Worm (Caenorhabditis elegans): ENCODE data around the gene znf-622.

The znf-622 gene

ce11 chrIII:6344737-6345136 is 36.7 kb upstream of the znf-622 start (continued):
- TF ChIP-seq unc-86 (tag; optimal IDR thresholded peaks at IDR 0.05) (no peak), mec-3 (tag; optimal IDR thresholded peaks at IDR 0.05; ENCODE audit: borderline replicate concordance) (no peak), T23F11.4 (GFP tag; optimal IDR thresholded peaks at IDR 0.05) (no peak), rnt-1 (tag; optimal IDR thresholded peaks at IDR 0.05) (no peak), npax-4 (tag; optimal IDR thresholded peaks at IDR 0.05) (no peak), gmeb-2 (tag; optimal IDR thresholded peaks at IDR 0.05) (no peak), ets-4 (tag; optimal IDR thresholded peaks at IDR 0.05) (no peak), fkh-6 (tag; optimal IDR thresholded peaks at IDR 0.05) (no peak), pag-3 (tag; optimal IDR thresholded peaks at IDR 0.05; ENCODE audit: borderline replicate concordance) (no peak), hlh-6 (tag; optimal IDR thresholded peaks at IDR 0.05) (no peak), ceh-31 (tag; optimal IDR thresholded peaks at IDR 0.05) (peak; percentile 46), zip-5 (tag; optimal IDR thresholded peaks at IDR 0.05) (no peak), pha-4 (tag; optimal IDR thresholded peaks at IDR 0.05) (no peak), che-1 (tag; optimal IDR thresholded peaks at IDR 0.05) (no peak), ceh-22 (tag; optimal IDR thresholded peaks at IDR 0.05) (no peak), unc-55 (GFP tag; optimal IDR thresholded peaks at IDR 0.05) (peak; percentile 57)

DNA sequence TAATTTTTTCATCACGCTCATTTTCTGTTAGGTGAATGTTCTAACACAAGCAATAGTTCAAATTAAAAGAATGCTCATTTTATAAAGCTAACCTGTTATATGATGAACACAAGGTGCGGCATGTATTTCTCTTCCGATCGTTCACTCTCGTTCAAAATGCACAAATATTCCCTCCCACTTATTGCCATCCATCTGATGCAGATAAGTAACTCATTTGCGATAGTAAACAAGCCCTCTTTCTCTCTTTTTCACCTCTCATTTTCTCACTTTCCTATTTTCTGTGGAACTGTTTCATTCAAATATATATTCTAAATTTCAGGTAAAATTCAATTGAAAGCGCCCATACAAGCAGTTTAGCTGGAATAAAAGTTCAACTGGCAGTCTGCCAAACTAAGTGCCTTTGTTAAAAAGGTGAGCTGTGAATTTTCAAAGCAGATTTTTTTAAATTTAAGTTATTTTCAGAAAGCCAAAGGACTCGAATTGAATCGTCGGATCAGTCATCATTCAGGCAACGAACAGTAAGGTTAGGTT is 35.4 kb upstream of the znf-622 start, which contains the start of the genes trmt-10C.2 and C56G2.22:
TSS of gene trmt-10C.2 (plus strand) at position 314 of the 531 bp plus-strand sequence.
TSS of gene C56G2.22 (plus strand) at position 481 of the 531 bp plus-strand sequence.
- TF ChIP-seq nhr-232 (tag; optimal IDR thresholded peaks at IDR 0.05) (no peak), pax-1 (tag; optimal IDR thresholded peaks at IDR 0.05) (no peak), elt-2 (tag; optimal IDR thresholded peaks at IDR 0.05) (peak; percentile 6), fax-1 (tag; optimal IDR thresholded peaks at IDR 0.05) (no peak), ceh-19 (GFP tag; optimal IDR thresholded peaks at IDR 0.05) (no peak), zip-5 (tag; optimal IDR thresholded peaks at IDR 0.05) (no peak)

DNA sequence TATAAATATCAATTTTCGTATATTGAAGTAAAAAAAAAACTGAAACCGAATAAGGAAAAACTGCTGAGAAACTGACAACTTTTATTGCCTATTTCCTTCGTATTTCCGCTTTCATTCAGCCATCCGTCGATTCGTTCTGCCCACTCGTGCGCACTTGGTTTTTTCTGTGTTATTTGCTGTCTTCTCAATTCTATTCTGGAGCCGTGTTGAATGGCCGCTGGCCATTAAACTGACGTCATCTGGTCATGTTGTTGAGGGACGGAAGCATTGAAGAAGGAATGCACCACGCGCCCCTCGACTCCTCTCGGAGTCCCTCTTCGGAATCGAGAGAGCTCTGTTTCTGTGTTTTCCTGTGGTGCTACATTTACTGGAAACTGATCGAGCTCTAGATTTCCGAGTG is 32.9 kb upstream of the znf-622 start:
- no peak for TF ChIP-seq pha-4 (tag; optimal IDR thresholded peaks at IDR 0.05)
- no peak for TF ChIP-seq ceh-24 (tag; optimal IDR thresholded peaks at IDR 0.05)
- no peak for TF ChIP-seq npax-4 (tag; optimal IDR thresholded peaks at IDR 0.05)
- no peak for TF ChIP-seq lim-6 (tag; optimal IDR thresholded peaks at IDR 0.05)
- no peak for TF ChIP-seq lin-11 (tag; optimal IDR thresholded peaks at IDR 0.05)
- no peak for TF ChIP-seq ceh-6 (GFP tag; optimal IDR thresholded peaks at IDR 0.05)
- TF ChIP-seq unc-86 (tag; optimal IDR thresholded peaks at IDR 0.05) = no peak
- TF ChIP-seq K09A11.1 (tag; optimal IDR thresholded peaks at IDR 0.05; ENCODE audit: insufficient read depth) = no peak
- no peak for TF ChIP-seq T23F11.4 (GFP tag; optimal IDR thresholded peaks at IDR 0.05)
- no peak for TF ChIP-seq hlh-8 (tag; optimal IDR thresholded peaks at IDR 0.05)
- TF ChIP-seq ttx-3 (tag; optimal IDR thresholded peaks at IDR 0.05) = no peak
- no peak for TF ChIP-seq dmd-4 (tag; optimal IDR thresholded peaks at IDR 0.05; ENCODE audit: borderline replicate concordance)
- no peak for TF ChIP-seq ceh-34 (tag; optimal IDR thresholded peaks at IDR 0.05)

ce11 chrIII:6350424-6350823 is 31.0 kb upstream of the znf-622 start:
- TF ChIP-seq unc-42 (tag; optimal IDR thresholded peaks at IDR 0.05) = peak; percentile 58
- no peak for TF ChIP-seq pat-9 (tag; optimal IDR thresholded peaks at IDR 0.05)

- TF ChIP-seq pax-1 (tag; optimal IDR thresholded peaks at IDR 0.05) (no peak), hlh-8 (tag; optimal IDR thresholded peaks at IDR 0.05) (no peak), ahr-1 (tag; optimal IDR thresholded peaks at IDR 0.05) (no peak), hlh-6 (tag; optimal IDR thresholded peaks at IDR 0.05) (no peak), ceh-6 (GFP tag; optimal IDR thresholded peaks at IDR 0.05) (no peak), fkh-10 (GFP tag; optimal IDR thresholded peaks at IDR 0.05) (no peak), eyg-1 (tag; optimal IDR thresholded peaks at IDR 0.05) (no peak), syd-9 (tag; optimal IDR thresholded peaks at IDR 0.05) (no peak), pha-2 (tag; optimal IDR thresholded peaks at IDR 0.05) (no peak), madf-2 (tag; optimal IDR thresholded peaks at IDR 0.05) (no peak), nhr-11 (tag; optimal IDR thresholded peaks at IDR 0.05) (no peak), fax-1 (tag; optimal IDR thresholded peaks at IDR 0.05) (no peak), unc-42 (tag; optimal IDR thresholded peaks at IDR 0.05) (no peak)
Measured at ce11 chrIII:6351438-6351837, 30.0 kb upstream of the znf-622 start.

Data from whole organism, late embryonic.